Worm (Caenorhabditis elegans) whole organism, early embryonic: Measurements from ENCODE around the gene flp-6.

ENCODE experiments used
- B0310.2 ChIP-seq: sonication (generic microtip); optimal IDR thresholded peaks from 2 replicates; lab custom pipeline; 2016; ENCODE audit warnings: mild to moderate bottlenecking, missing genetic modification characterization, missing compliant biosample characterization
- F13C5.2 ChIP-seq: sonication (generic microtip); optimal IDR thresholded peaks from 2 replicates; lab custom pipeline; 2017; ENCODE audit warnings: mild to moderate bottlenecking, missing genetic modification characterization, inconsistent platforms, missing compliant biosample characterization
- aly-1 ChIP-seq: sonication (generic microtip); optimal IDR thresholded peaks from 2 replicates; lab custom pipeline; 2016; ENCODE audit warnings: missing genetic modification characterization, missing compliant biosample characterization
- ama-1 ChIP-seq: fragments of 150-350 bp; optimal IDR thresholded peaks from 2 replicates; lab custom pipeline; 2014
- ceh-13 ChIP-seq: fragments of 200-800 bp; sonication (Bioruptor generic); optimal IDR thresholded peaks from 2 replicates; lab custom pipeline; 2018; ENCODE audit warnings: mild to moderate bottlenecking, missing genetic modification characterization, missing compliant biosample characterization
- ceh-36 ChIP-seq: sonication (generic microtip); optimal IDR thresholded peaks from 2 replicates; lab custom pipeline; 2016; ENCODE audit warnings: missing genetic modification characterization, inconsistent platforms, missing compliant biosample characterization
- ets-7 ChIP-seq: sonication (generic microtip); optimal IDR thresholded peaks from 2 replicates; lab custom pipeline; 2016; ENCODE audit warnings: missing genotype, missing genetic modification characterization, missing compliant biosample characterization
- flt-1 ChIP-seq: fragments of 200-800 bp; sonication (Bioruptor generic); IDR thresholded peaks from 2 replicates; pipeline ENCODE4 v1.3.6; 2022; ENCODE audit warnings: missing genetic modification characterization, missing compliant biosample characterization
- hmbx-1 ChIP-seq: sonication (generic microtip); optimal IDR thresholded peaks from 2 replicates; lab custom pipeline; 2016; ENCODE audit warnings: mild to moderate bottlenecking, missing genetic modification characterization, missing compliant biosample characterization
- hmg-4 ChIP-seq: fragments of 200-800 bp; sonication (Bioruptor generic); optimal IDR thresholded peaks from 2 replicates; lab custom pipeline; 2018; ENCODE audit warnings: mild to moderate bottlenecking, missing genetic modification characterization, missing compliant biosample characterization
- hnd-1 ChIP-seq: sonication (generic microtip); optimal IDR thresholded peaks from 2 replicates; lab custom pipeline; 2016; ENCODE audit warnings: missing genetic modification characterization, missing compliant biosample characterization
- pes-1 ChIP-seq: fragments of 200-800 bp; sonication (Bioruptor generic); IDR thresholded peaks from 2 replicates; pipeline ENCODE4 v1.3.6; 2022; ENCODE audit warnings: missing genetic modification reagents, missing genetic modification characterization, missing compliant biosample characterization
- scrt-1 ChIP-seq: fragments of 200-800 bp; sonication (Bioruptor generic); IDR thresholded peaks from 2 replicates; pipeline ENCODE4 v1.3.6; 2022; ENCODE audit warnings: missing genetic modification characterization, missing compliant biosample characterization
- sea-1 ChIP-seq: fragments of 200-800 bp; sonication (Bioruptor generic); conservative IDR thresholded peaks from 2 replicates; pipeline ENCODE4 v1.3.6; 2022; ENCODE audit warnings: missing genetic modification characterization, missing compliant biosample characterization
- tbx-11 ChIP-seq: fragments of 200-800 bp; sonication (Bioruptor generic); IDR thresholded peaks from 2 replicates; pipeline ENCODE4 v1.3.6; 2022; ENCODE audit warnings: missing genetic modification characterization, missing compliant biosample characterization
- tbx-37 ChIP-seq: fragments of 200-800 bp; sonication (Bioruptor generic); conservative IDR thresholded peaks from 2 replicates; pipeline ENCODE4 v1.3.6; 2022; ENCODE audit warnings: missing genetic modification reagents, missing genetic modification characterization, missing compliant biosample characterization
- tra-4 ChIP-seq: sonication (generic microtip); optimal IDR thresholded peaks from 2 replicates; lab custom pipeline; 2017; ENCODE audit warnings: missing genetic modification characterization, missing compliant biosample characterization

Gene flp-6

ce11 chrV:9516280-9516679, 44.5 kb downstream of the flp-6 start:
- no peak for TF ChIP-seq flt-1
- TF ChIP-seq ceh-13, result no peak
- TF ChIP-seq tra-4 (tag; lab: Kevin White, UChicago), result no peak
- no peak for TF ChIP-seq scrt-1 (GFP tag; lab: Robert Waterston, UW)
- TF ChIP-seq hnd-1 (tag; lab: Kevin White, UChicago), result no peak
- TF ChIP-seq hmbx-1 (tag; lab: Kevin White, UChicago), result no peak
- no peak for TF ChIP-seq ceh-36
- TF ChIP-seq pes-1 (GFP tag; lab: Robert Waterston, UW), result no peak
- no peak for TF ChIP-seq hmg-4
- no peak for TF ChIP-seq B0310.2 (tag; lab: Kevin White, UChicago)
- no peak for TF ChIP-seq tbx-11 (GFP tag; lab: Robert Waterston, UW)
- no peak for TF ChIP-seq F13C5.2 (tag; lab: Kevin White, UChicago)
- TF ChIP-seq sea-1 (GFP tag; lab: Robert Waterston, UW), result no peak

- TF ChIP-seq tra-4 (tag; lab: Kevin White, UChicago) (no peak), scrt-1 (GFP tag; lab: Robert Waterston, UW) (no peak), B0310.2 (tag; lab: Kevin White, UChicago) (no peak), F13C5.2 (tag; lab: Kevin White, UChicago) (no peak), tbx-11 (GFP tag; lab: Robert Waterston, UW) (no peak), ceh-13 (no peak), ama-1 (lab: Kevin White, UChicago) (no peak), pes-1 (GFP tag; lab: Robert Waterston, UW) (no peak), flt-1 (no peak), tbx-37 (GFP tag; lab: Robert Waterston, UW) (no peak)
These were observed 47.1 kb downstream of the flp-6 start, which contains the start of gene C50F4.8 for ce11 chrV:9518832-9519231. Gene C50F4.8, minus strand, starts transcription at chrV:9518859.

ce11 chrV:9521697-9522096, 49.9 kb downstream of the flp-6 start:
- TF ChIP-seq ama-1 (lab: Kevin White, UChicago), result no peak
- no peak for TF ChIP-seq ets-7 (tag; lab: Kevin White, UChicago)
- no peak for TF ChIP-seq F13C5.2 (tag; lab: Kevin White, UChicago)
- no peak for TF ChIP-seq tbx-37 (GFP tag; lab: Robert Waterston, UW)
- TF ChIP-seq aly-1 (tag; lab: Kevin White, UChicago), result no peak
- no peak for TF ChIP-seq ceh-13
